Worm (Caenorhabditis elegans) whole organism, midembryonic: ENCODE results near the gene lem-2.

Source experiments
- T22C8.4 ChIP-seq: fragments of 200-800 bp; sonication (Bioruptor generic); IDR thresholded peaks from 2 replicates; pipeline ENCODE4 v1.3.6; 2022; ENCODE audit warnings: missing genetic modification characterization, missing compliant biosample characterization
- cog-1 ChIP-seq: sonication (generic microtip); optimal IDR thresholded peaks from 2 replicates; lab custom pipeline; 2016; ENCODE audit warnings: missing genetic modification characterization, missing compliant biosample characterization
- flt-1 ChIP-seq: fragments of 200-800 bp; sonication (Bioruptor generic); IDR thresholded peaks from 2 replicates; pipeline ENCODE4 v1.3.6; 2022; ENCODE audit warnings: missing genetic modification characterization, missing compliant biosample characterization
- klf-2 ChIP-seq: fragments of 200-800 bp; sonication (Bioruptor generic); conservative IDR thresholded peaks from 2 replicates; pipeline ENCODE4 v1.3.6; 2022; ENCODE audit warnings: missing genetic modification reagents, missing genetic modification characterization, missing compliant biosample characterization
- med-1 ChIP-seq: sonication (generic microtip); optimal IDR thresholded peaks from 2 replicates; lab custom pipeline; 2017; ENCODE audit warnings: missing genetic modification characterization, mild to moderate bottlenecking, missing compliant biosample characterization, antibody characterized with exemption, missing genetic modification reagents; ENCODE audit not compliant: insufficient read depth
- ref-1 ChIP-seq: fragments of 200-800 bp; sonication (Bioruptor generic); conservative IDR thresholded peaks from 2 replicates; pipeline ENCODE4 v1.3.6; 2022; ENCODE audit warnings: missing genetic modification reagents, missing genetic modification characterization, missing compliant biosample characterization
- tab-1 ChIP-seq: fragments of 200-800 bp; sonication (Bioruptor generic); IDR thresholded peaks from 2 replicates; pipeline ENCODE4 v1.3.6; 2022; ENCODE audit warnings: missing genetic modification characterization, missing compliant biosample characterization
- ztf-29 ChIP-seq: fragments of 200-800 bp; sonication (Bioruptor generic); IDR thresholded peaks from 2 replicates; pipeline ENCODE4 v1.3.6; 2022; ENCODE audit warnings: missing genetic modification reagents, missing genetic modification characterization, missing compliant biosample characterization

DNA sequence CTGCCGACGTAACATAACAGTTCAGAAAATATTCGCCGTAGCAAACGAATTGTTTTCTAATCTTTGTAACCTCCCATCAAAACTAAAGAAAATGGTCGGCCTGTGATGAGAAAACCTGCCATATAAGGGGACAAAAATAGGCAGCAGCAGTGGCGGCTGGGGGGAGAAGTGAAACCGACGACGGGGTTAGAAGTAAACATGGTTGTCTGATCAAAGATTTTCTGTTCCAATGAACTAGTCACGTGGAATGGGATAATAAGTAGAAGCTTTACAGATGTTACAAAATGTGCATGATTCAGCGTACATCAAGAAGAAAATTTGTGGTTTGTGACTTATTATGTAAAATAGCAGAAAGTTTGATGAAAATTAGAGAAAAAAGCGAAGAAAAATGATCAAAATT lies 18.0 kb upstream of the lem-2 start:
- TF ChIP-seq flt-1 (GFP tag; lab: Robert Waterston, UW), result no peak
- TF ChIP-seq ztf-29 (GFP tag; lab: Robert Waterston, UW), result no peak
- TF ChIP-seq cog-1, result no peak
- TF ChIP-seq ref-1 (GFP tag; lab: Robert Waterston, UW), result no peak
- TF ChIP-seq klf-2 (GFP tag; lab: Robert Waterston, UW), result no peak
- no peak for TF ChIP-seq tab-1 (GFP tag; lab: Robert Waterston, UW)
- TF ChIP-seq T22C8.4 (GFP tag; lab: Robert Waterston, UW), result no peak
- TF ChIP-seq med-1 (GFP tag; lab: Kevin White, UChicago), result no peak
